Fruit fly (Drosophila melanogaster) whole organism, embryonic: Measurements from ENCODE around the gene Kdm2.

Source experiments
- Adf1 ChIP-seq: fragments of 200-800 bp; sonication (Bioruptor generic); IDR thresholded peaks from 2 replicates; pipeline ENCODE4 v1.3.6; 2022; ENCODE audit warnings: missing biosample characterization, missing genetic modification characterization
- Blimp-1 ChIP-seq: fragments of 200-800 bp; sonication (Bioruptor generic); optimal IDR thresholded peaks from 3 replicates; lab custom pipeline; 2018; ENCODE audit warnings: missing biosample characterization, missing genetic modification characterization, mild to moderate bottlenecking, moderate library complexity, missing genetic modification reagents
- CG10274 ChIP-seq: fragments of 200-800 bp; sonication (Bioruptor generic); optimal IDR thresholded peaks from 3 replicates; lab custom pipeline; 2017; ENCODE audit warnings: missing biosample characterization, mild to moderate bottlenecking, missing genetic modification characterization
- CG10366 ChIP-seq: fragments of 200-800 bp; sonication (Bioruptor generic); IDR thresholded peaks from 2 replicates; pipeline ENCODE4 v1.3.6; 2022; ENCODE audit warnings: missing biosample characterization, missing genetic modification characterization
- CG12744 ChIP-seq: fragments of 200-800 bp; sonication (Bioruptor generic); optimal IDR thresholded peaks from 2 replicates; lab custom pipeline; 2016; ENCODE audit warnings: missing biosample characterization, missing genetic modification characterization
- CG15696 ChIP-seq: fragments of 200-800 bp; sonication (Bioruptor generic); optimal IDR thresholded peaks from 2 replicates; lab custom pipeline; 2019; ENCODE audit warnings: missing biosample characterization, mild to moderate bottlenecking, missing genetic modification characterization, moderate library complexity
- CG3163 ChIP-seq: fragments of 200-800 bp; sonication (Bioruptor generic); optimal IDR thresholded peaks from 3 replicates; lab custom pipeline; 2016; ENCODE audit warnings: missing biosample characterization, missing genetic modification characterization
- CG3281 ChIP-seq: fragments of 200-800 bp; sonication (Bioruptor generic); optimal IDR thresholded peaks from 3 replicates; lab custom pipeline; 2017; ENCODE audit warnings: missing biosample characterization, mild to moderate bottlenecking, missing genetic modification characterization
- CG33213 ChIP-seq: fragments of 200-800 bp; sonication (Bioruptor generic); optimal IDR thresholded peaks from 3 replicates; lab custom pipeline; 2016; ENCODE audit warnings: missing biosample characterization, missing genetic modification characterization
- CG4404 ChIP-seq: fragments of 200-800 bp; sonication (Bioruptor generic); IDR thresholded peaks from 2 replicates; pipeline ENCODE4 v1.3.6; 2022; ENCODE audit warnings: missing biosample characterization, missing genetic modification characterization
- CG4730 ChIP-seq: fragments of 200-800 bp; sonication (Bioruptor generic); IDR thresholded peaks from 2 replicates; pipeline ENCODE4 v1.3.6; 2022; ENCODE audit warnings: missing biosample characterization, missing genetic modification characterization
- CG7372 ChIP-seq: fragments of 200-800 bp; sonication (Bioruptor generic); IDR thresholded peaks from 2 replicates; pipeline ENCODE4 v1.3.6; 2022; ENCODE audit warnings: missing biosample characterization, missing genetic modification characterization
- CG8359 ChIP-seq: fragments of 200-800 bp; sonication (Bioruptor generic); optimal IDR thresholded peaks from 2 replicates; lab custom pipeline; 2017; ENCODE audit warnings: missing biosample characterization, mild to moderate bottlenecking, missing genetic modification characterization, borderline replicate concordance
- CG8944 ChIP-seq: fragments of 200-800 bp; sonication (Bioruptor generic); optimal IDR thresholded peaks from 3 replicates; lab custom pipeline; 2016; ENCODE audit warnings: missing biosample characterization, missing genetic modification characterization
- CG9609 ChIP-seq: fragments of 200-800 bp; sonication (Bioruptor generic); optimal IDR thresholded peaks from 3 replicates; lab custom pipeline; 2016; ENCODE audit warnings: missing biosample characterization, missing genetic modification characterization
- Dip3 ChIP-seq: fragments of 200-800 bp; sonication (Bioruptor generic); optimal IDR thresholded peaks from 3 replicates; lab custom pipeline; 2016; ENCODE audit warnings: missing biosample characterization, missing genetic modification characterization
- Ets65A ChIP-seq: fragments of 200-800 bp; sonication (Bioruptor generic); peaks from one replicate; lab custom pipeline; 2016; ENCODE audit warnings: missing biosample characterization, missing genetic modification characterization
- Gsc ChIP-seq: fragments of 200-800 bp; sonication (Bioruptor generic); IDR thresholded peaks from 2 replicates; pipeline ENCODE4 v1.3.6; 2022; ENCODE audit warnings: missing biosample characterization, missing genetic modification characterization
- HHEX ChIP-seq: fragments of 200-800 bp; sonication (Bioruptor generic); optimal IDR thresholded peaks from 3 replicates; lab custom pipeline; 2017; ENCODE audit warnings: missing biosample characterization, mild to moderate bottlenecking, missing genetic modification characterization, missing genetic modification reagents
- Hey ChIP-seq: fragments of 200-800 bp; sonication (Bioruptor generic); optimal IDR thresholded peaks from 3 replicates; lab custom pipeline; 2018; ENCODE audit warnings: missing biosample characterization, mild to moderate bottlenecking, missing genetic modification characterization
- MBD-R2 ChIP-seq: fragments of 200-800 bp; sonication (Bioruptor generic); IDR thresholded peaks from 2 replicates; pipeline ENCODE4 v1.3.6; 2022; ENCODE audit warnings: missing biosample characterization, missing genetic modification characterization
- Meics ChIP-seq: fragments of 200-800 bp; sonication (Bioruptor generic); optimal IDR thresholded peaks from 2 replicates; lab custom pipeline; 2017; ENCODE audit warnings: missing biosample characterization, mild to moderate bottlenecking, missing genetic modification characterization
- Opbp ChIP-seq: fragments of 200-800 bp; sonication (Bioruptor generic); IDR thresholded peaks from 3 replicates; pipeline ENCODE4 v1.3.6; 2022; ENCODE audit warnings: missing biosample characterization, missing genetic modification characterization; ENCODE audit not compliant: partially characterized antibody
- Side ChIP-seq: fragments of 200-800 bp; sonication (Bioruptor generic); optimal IDR thresholded peaks from 2 replicates; lab custom pipeline; 2016; ENCODE audit warnings: missing biosample characterization, missing genetic modification characterization
- Sin3A ChIP-seq: fragments of >200 bp; optimal IDR thresholded peaks from 2 replicates; lab custom pipeline; 2018
- ap ChIP-seq: fragments of 200-800 bp; sonication (Bioruptor generic); IDR thresholded peaks from 2 replicates; pipeline ENCODE4 v1.3.6; 2022; ENCODE audit warnings: missing biosample characterization, missing genetic modification characterization
- bbx ChIP-seq: fragments of 200-800 bp; sonication (Bioruptor generic); IDR thresholded peaks from 2 replicates; pipeline ENCODE4 v1.3.6; 2022; ENCODE audit warnings: missing biosample characterization, missing genetic modification characterization; ENCODE audit not compliant: partially characterized antibody
- br ChIP-seq: fragments of >200 bp; optimal IDR thresholded peaks from 2 replicates; lab custom pipeline; 2017
- chinmo ChIP-seq: fragments of 200-800 bp; sonication (Bioruptor generic); IDR thresholded peaks from 4 replicates; pipeline ENCODE4 v1.3.6; 2022; ENCODE audit warnings: missing biosample characterization, missing genetic modification characterization; ENCODE audit not compliant: partially characterized antibody
- chm ChIP-seq: fragments of 200-800 bp; sonication (Bioruptor generic); IDR thresholded peaks from 2 replicates; pipeline ENCODE4 v1.3.6; 2022; ENCODE audit warnings: missing biosample characterization, missing genetic modification characterization
- croc ChIP-seq: fragments of 200-800 bp; sonication (Bioruptor generic); conservative IDR thresholded peaks from 3 replicates; pipeline ENCODE4 v1.3.6; 2022; ENCODE audit warnings: missing biosample characterization, missing genetic modification characterization
- crol ChIP-seq: fragments of 200-800 bp; sonication (Bioruptor generic); IDR thresholded peaks from 2 replicates; pipeline ENCODE4 v1.3.6; 2022; ENCODE audit warnings: missing biosample characterization, missing genetic modification characterization
- dmrt99B ChIP-seq: fragments of 200-800 bp; sonication (Bioruptor generic); optimal IDR thresholded peaks from 2 replicates; lab custom pipeline; 2018; ENCODE audit warnings: missing biosample characterization, mild to moderate bottlenecking, missing genetic modification characterization, moderate library complexity
- ewg ChIP-seq: fragments of 200-800 bp; sonication (Bioruptor generic); optimal IDR thresholded peaks from 3 replicates; lab custom pipeline; 2017; ENCODE audit warnings: mild to moderate bottlenecking, missing biosample characterization, missing genetic modification reagents, missing genetic modification characterization
- fu2 ChIP-seq: fragments of 200-800 bp; sonication (Bioruptor generic); optimal IDR thresholded peaks from 2 replicates; lab custom pipeline; 2016; ENCODE audit warnings: missing biosample characterization, missing genetic modification characterization
- gro ChIP-seq: fragments of 200-800 bp; sonication (Bioruptor generic); optimal IDR thresholded peaks from 2 replicates; lab custom pipeline; 2016; ENCODE audit warnings: missing biosample characterization, missing genetic modification characterization
- gt ChIP-seq: fragments of 200-800 bp; sonication (Bioruptor generic); IDR thresholded peaks from 2 replicates; pipeline ENCODE4 v1.3.6; 2022; ENCODE audit warnings: missing biosample characterization, missing genetic modification characterization
- hth ChIP-seq: fragments of >200 bp; optimal IDR thresholded peaks from 2 replicates; lab custom pipeline; 2017; ENCODE audit warnings: inconsistent platforms
- knrl ChIP-seq: fragments of 200-800 bp; sonication (Bioruptor generic); IDR thresholded peaks from 3 replicates; pipeline ENCODE4 v1.3.6; 2022; ENCODE audit warnings: missing biosample characterization, missing genetic modification characterization; ENCODE audit not compliant: partially characterized antibody
- mirr ChIP-seq: fragments of 200-800 bp; sonication (Bioruptor generic); optimal IDR thresholded peaks from 3 replicates; lab custom pipeline; 2018; ENCODE audit warnings: missing biosample characterization, mild to moderate bottlenecking, missing genetic modification characterization
- nau ChIP-seq: fragments of 200-800 bp; sonication (Bioruptor generic); optimal IDR thresholded peaks from 3 replicates; lab custom pipeline; 2017; ENCODE audit warnings: missing biosample characterization, mild to moderate bottlenecking, missing genetic modification characterization, missing genetic modification reagents
- org-1 ChIP-seq: fragments of 200-800 bp; sonication (Bioruptor generic); optimal IDR thresholded peaks from 2 replicates; lab custom pipeline; 2017; ENCODE audit warnings: missing biosample characterization, missing genetic modification characterization
- pros ChIP-seq: fragments of 200-800 bp; sonication (Bioruptor generic); optimal IDR thresholded peaks from 3 replicates; lab custom pipeline; 2019; ENCODE audit warnings: missing biosample characterization, mild to moderate bottlenecking, missing genetic modification characterization, moderate library complexity
- repo ChIP-seq: fragments of 200-800 bp; sonication (Bioruptor generic); optimal IDR thresholded peaks from 2 replicates; lab custom pipeline; 2016; ENCODE audit warnings: missing biosample characterization, missing genetic modification characterization
- ssp ChIP-seq: fragments of 200-800 bp; sonication (Bioruptor generic); IDR thresholded peaks from 2 replicates; pipeline ENCODE4 v1.3.6; 2022; ENCODE audit warnings: missing biosample characterization, missing genetic modification characterization
- tio ChIP-seq: fragments of 200-800 bp; sonication (Bioruptor generic); optimal IDR thresholded peaks from 2 replicates; lab custom pipeline; 2017; ENCODE audit warnings: missing biosample characterization, missing genetic modification characterization, inconsistent platforms
- twi ChIP-seq: fragments of 200-800 bp; optimal IDR thresholded peaks from 2 replicates; lab custom pipeline; 2019; ENCODE audit warnings: missing biosample characterization, mild to moderate bottlenecking, missing genetic modification characterization, moderate library complexity
- tx ChIP-seq: fragments of 200-800 bp; sonication (Bioruptor generic); optimal IDR thresholded peaks from 2 replicates; lab custom pipeline; 2016; ENCODE audit warnings: missing biosample characterization, missing genetic modification characterization
- wdn ChIP-seq: fragments of 200-800 bp; sonication (Bioruptor generic); IDR thresholded peaks from 2 replicates; pipeline ENCODE4 v1.3.6; 2022; ENCODE audit warnings: missing biosample characterization, missing genetic modification characterization
- zen2 ChIP-seq: fragments of 200-800 bp; sonication (Bioruptor generic); IDR thresholded peaks from 3 replicates; pipeline ENCODE4 v1.3.6; 2022; ENCODE audit warnings: missing biosample characterization, missing genetic modification characterization; ENCODE audit not compliant: partially characterized antibody

Kdm2 gene

DNA sequence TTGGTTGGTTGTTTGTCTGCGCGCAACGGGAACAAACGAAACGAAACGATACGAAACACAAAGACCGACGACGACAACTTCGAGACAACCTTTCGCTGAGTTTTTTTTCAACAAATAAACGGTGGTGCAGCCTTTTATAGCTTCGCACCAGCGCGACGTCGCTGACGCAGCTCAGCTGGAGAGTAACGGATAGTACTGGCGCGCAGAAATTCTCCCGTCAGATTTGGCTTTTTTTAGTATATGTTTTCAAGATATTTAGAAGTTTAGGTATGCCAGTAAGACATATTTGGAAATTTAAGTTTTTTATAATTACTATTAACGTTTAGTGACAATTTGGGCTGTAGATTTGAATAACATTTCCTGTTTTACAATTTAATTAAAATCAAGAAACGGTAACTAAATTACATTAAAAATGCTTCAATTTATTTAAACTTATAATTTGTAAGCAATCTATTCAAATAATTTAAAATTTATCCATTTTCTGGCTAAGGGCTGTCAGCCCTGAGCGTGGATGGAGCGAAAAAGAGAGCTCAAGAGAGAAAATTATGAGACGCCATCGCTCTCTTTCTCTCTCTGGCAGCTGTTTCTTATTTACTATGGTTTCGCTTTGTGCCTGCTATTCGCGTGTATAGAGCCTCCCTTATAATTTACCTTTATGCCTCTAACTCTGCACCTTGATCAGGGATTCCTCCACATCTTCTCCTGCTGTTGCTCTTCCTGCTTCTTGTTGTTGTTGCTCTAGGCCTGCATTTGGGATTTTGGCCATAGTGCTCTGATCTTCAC is 18.5 kb upstream of the Kdm2 start (continued):
- TF ChIP-seq CG15696 (peak; percentile 80), CG3281 (GFP tag; lab: Kevin White, UChicago) (peak; percentile 91), CG7372 (0 out of 2 replicates have a peak, but pooled peaks have one; percentile 47), CG9609 (GFP tag; lab: Kevin White, UChicago) (peak; percentile 45), CG3163 (GFP tag; lab: Kevin White, UChicago) (peak; percentile 32), tio (GFP tag; lab: Kevin White, UChicago) (peak; percentile 61), Gsc (GFP tag; lab: Robert Waterston, UW) (no peak), org-1 (GFP tag; lab: Kevin White, UChicago) (peak; percentile 76), Adf1 (GFP tag; lab: Robert Waterston, UW) (peak; percentile 76), Ets65A (no peak), CG10274 (peak; percentile 45), ap (GFP tag; lab: Robert Waterston, UW) (no peak), Dip3 (peak; percentile 20), Opbp (GFP tag; lab: Robert Waterston, UW) (peak; percentile 62; the same call in 2 of the 3 replicates), CG10366 (peak; percentile 16; the same call in 1 of the 2 replicates), ewg (peak; percentile 69), chinmo (peak; percentile 62; the same call in 1 of the 4 replicates), zen2 (GFP tag; lab: Robert Waterston, UW) (no peak), mirr (GFP tag; lab: Kevin White, UChicago) (peak; percentile 7), CG4404 (no peak; the same call in 1 of the 2 replicates), knrl (GFP tag; lab: Robert Waterston, UW) (no peak), repo (no peak), gro (GFP tag; lab: Kevin White, UChicago) (no peak), pros (GFP tag; lab: Kevin White, UChicago) (peak; percentile 88), twi (tag; lab: Kevin White, UChicago) (peak; percentile 77), HHEX (GFP tag; lab: Kevin White, UChicago) (peak; percentile 77), Hey (peak; percentile 22), croc (GFP tag; lab: Robert Waterston, UW) (peak; percentile 48; the same call in 2 of the 3 replicates), ssp (GFP tag; lab: Robert Waterston, UW) (no peak), CG33213 (GFP tag; lab: Kevin White, UChicago) (peak; percentile 13), chm (GFP tag; lab: Robert Waterston, UW) (peak; percentile 84), nau (GFP tag; lab: Kevin White, UChicago) (peak; percentile 80), Sin3A (lab: Kevin White, UChicago) (no peak), fu2 (peak; percentile 12), CG12744 (GFP tag; lab: Kevin White, UChicago) (peak; percentile 7), Meics (GFP tag; lab: Kevin White, UChicago) (peak; percentile 92), tx (GFP tag; lab: Kevin White, UChicago) (no peak), Blimp-1 (GFP tag; lab: Kevin White, UChicago) (peak; percentile 73), CG8359 (GFP tag; lab: Kevin White, UChicago) (peak; percentile 59), crol (GFP tag; lab: Robert Waterston, UW) (no peak), CG4730 (GFP tag; lab: Robert Waterston, UW) (no peak), CG8944 (GFP tag; lab: Kevin White, UChicago) (peak; percentile 18), wdn (GFP tag; lab: Robert Waterston, UW) (no peak), gt (GFP tag; lab: Robert Waterston, UW) (no peak), br (lab: Kevin White, UChicago) (no peak), hth (lab: Kevin White, UChicago) (no peak), dmrt99B (tag; lab: Kevin White, UChicago) (peak; percentile 89), bbx (GFP tag; lab: Robert Waterston, UW) (peak; percentile 75), MBD-R2 (GFP tag; lab: Robert Waterston, UW) (peak; percentile 22; the same call in 1 of the 2 replicates), Side (GFP tag; lab: Kevin White, UChicago) (peak; percentile 45)
